Fruit fly (Drosophila melanogaster): Measurements from ENCODE around the gene Gr33a.

DNA sequence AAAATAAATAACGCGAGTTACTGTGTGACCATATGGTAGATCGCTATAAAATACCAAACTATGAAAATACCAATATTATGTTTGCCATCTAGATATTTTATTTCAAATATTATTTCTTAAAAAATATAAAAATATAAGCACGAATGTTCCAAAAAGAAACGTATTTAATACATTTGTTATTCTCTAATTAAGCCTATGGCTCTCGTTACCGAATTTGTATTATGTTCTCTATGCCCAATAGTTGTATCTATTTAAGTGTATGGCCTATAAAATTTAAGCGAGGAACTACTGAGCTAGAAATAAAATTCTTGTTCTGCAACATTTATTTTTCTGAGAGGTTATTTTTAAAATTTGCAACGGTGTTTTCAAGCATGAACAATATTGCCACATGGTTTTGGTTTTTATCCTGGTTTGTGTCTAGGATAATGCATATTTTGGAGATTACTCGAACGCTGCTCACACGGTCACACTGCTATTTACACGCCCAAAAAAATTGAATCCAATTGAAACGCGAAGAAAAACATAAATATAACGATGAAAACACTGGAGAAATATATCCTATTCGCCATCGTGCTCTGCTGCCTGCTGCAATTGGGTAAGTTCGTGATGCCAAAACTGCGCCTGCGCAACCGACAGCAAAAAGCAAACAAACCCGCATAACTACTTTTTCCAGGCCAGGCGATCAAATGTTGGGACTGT is 34.9 kb downstream of the Gr33a start, which contains the start of the genes CG6583 and crok:
- TF ChIP-seq CTCF (optimal IDR thresholded peaks at IDR 0.05) (peak in 1 of 2 experiments; percentile 21), CG8478 (optimal IDR thresholded peaks at IDR 0.05) (no peak)

Data from S2 (cell line).